Worm (Caenorhabditis elegans) whole organism, L4/young adult: ENCODE data around the gene ZC443.3.

Experiments
- W03F9.2 ChIP-seq: fragments of 150-350 bp; optimal IDR thresholded peaks from 2 replicates; lab custom pipeline; 2014; ENCODE audit warnings: missing biosample characterization, missing genetic modification characterization
- him-1 ChIP-seq: sonication (generic microtip); optimal IDR thresholded peaks from 2 replicates; lab custom pipeline; 2016; ENCODE audit warnings: missing genotype, missing genetic modification reagents, missing genetic modification characterization, missing compliant biosample characterization

- no peak for TF ChIP-seq W03F9.2 (tag; lab: Kevin White, UChicago)
- TF ChIP-seq him-1 = no peak
These were observed 1.5 kb upstream of the ZC443.3 start for ce11 chrV:12815386-12815785.
